Fruit fly (Drosophila melanogaster) whole organism, adult: ENCODE measurements around the gene nis.

Experiments used
- CG11617 ChIP-seq: fragments of 200-800 bp; sonication (Bioruptor generic); optimal IDR thresholded peaks from 2 replicates; lab custom pipeline; 2017; ENCODE audit warnings: mild to moderate bottlenecking, missing biosample characterization, missing genetic modification reagents, missing genetic modification characterization
- CG14711 ChIP-seq: fragments of 200-800 bp; sonication (Bioruptor generic); optimal IDR thresholded peaks from 2 replicates; lab custom pipeline; 2018; ENCODE audit warnings: missing biosample characterization, mild to moderate bottlenecking, missing genetic modification characterization, moderate library complexity
- CG1620 ChIP-seq: fragments of 200-800 bp; sonication (Bioruptor generic); optimal IDR thresholded peaks from 2 replicates; lab custom pipeline; 2016; ENCODE audit warnings: missing biosample characterization, missing genetic modification characterization
- kay ChIP-seq: fragments of 200-800 bp; sonication (Bioruptor generic); peaks from one replicate; lab custom pipeline; 2016; ENCODE audit warnings: missing biosample characterization, missing genetic modification characterization, borderline replicate concordance
- ovo ChIP-seq: fragments of 200-800 bp; sonication (Bioruptor generic); optimal IDR thresholded peaks from 2 replicates; lab custom pipeline; 2016; ENCODE audit warnings: missing biosample characterization, missing genetic modification characterization

- no peak for TF ChIP-seq CG11617
- TF ChIP-seq CG14711 (tag; lab: Kevin White, UChicago), result no peak
- no peak for TF ChIP-seq CG1620 (GFP tag; lab: Kevin White, UChicago)
- TF ChIP-seq kay, result no peak
- no peak for TF ChIP-seq ovo (GFP tag; lab: Kevin White, UChicago)
Observed at dm6 chr2L:1636520-1636919, 49.6 kb upstream of the nis start.
